Worm (Caenorhabditis elegans) whole organism, L1 larva: ENCODE results near the gene nspc-1.
A peak's percentile ranks its signal among the peaks of the same experiment; 100 is the strongest.

Experiments
- C16A3.4 ChIP-seq: fragments of 150-350 bp; optimal IDR thresholded peaks from 2 replicates; lab custom pipeline; 2014; ENCODE audit warnings: missing biosample characterization, missing genetic modification characterization
- C34B4.2 ChIP-seq: sonication (generic microtip); optimal IDR thresholded peaks from 2 replicates; lab custom pipeline; 2017; ENCODE audit warnings: mild to moderate bottlenecking, missing genetic modification characterization, missing compliant biosample characterization
- F16B12.6 ChIP-seq: fragments of 150-350 bp; optimal IDR thresholded peaks from 2 replicates; lab custom pipeline; 2014; ENCODE audit warnings: missing biosample characterization, missing genetic modification characterization
- alr-1 ChIP-seq: fragments of 200-800 bp; sonication (Bioruptor generic); optimal IDR thresholded peaks from 2 replicates; lab custom pipeline; 2018; ENCODE audit warnings: borderline replicate concordance, mild to moderate bottlenecking, missing genetic modification characterization, missing compliant biosample characterization
- ama-1 ChIP-seq: fragments of 150-350 bp; optimal IDR thresholded peaks from 2 replicates; lab custom pipeline; 2014
- blmp-1 ChIP-seq: fragments of 150-350 bp; optimal IDR thresholded peaks from 2 replicates; lab custom pipeline; 2014; ENCODE audit warnings: missing biosample characterization, missing genetic modification characterization
- ceh-82 ChIP-seq, 3 experiments: fragments of 150-350 bp in 1 of 3; sonication (generic microtip) in 2 of 3; optimal IDR thresholded peaks; 2 replicates each; lab custom pipeline; 2014 to 2017; ENCODE audit warnings: missing biosample characterization in 3 of 3, missing genetic modification characterization in 3 of 3
- ceh-88 ChIP-seq: fragments of 200-800 bp; sonication (Bioruptor generic); IDR thresholded peaks from 2 replicates; pipeline ENCODE4 v1.3.6; 2022; ENCODE audit warnings: missing genetic modification characterization, missing compliant biosample characterization
- ces-1 ChIP-seq: fragments of 150-350 bp; optimal IDR thresholded peaks from 2 replicates; lab custom pipeline; 2014; ENCODE audit warnings: missing biosample characterization, missing genetic modification reagents, missing genetic modification characterization
- dpl-1 ChIP-seq, 3 experiments: fragments of 150-350 bp in 2 of 3; sonication (generic microtip) in 1 of 3; optimal IDR thresholded peaks; 2 replicates each; lab custom pipeline; 2014 to 2017; ENCODE audit warnings: missing biosample characterization in 3 of 3, missing genetic modification characterization in 3 of 3, missing genetic modification reagents in 3 of 3
- dsc-1 ChIP-seq: sonication (generic microtip); optimal IDR thresholded peaks from 2 replicates; lab custom pipeline; 2016; ENCODE audit warnings: mild to moderate bottlenecking, missing genetic modification characterization, missing compliant biosample characterization
- efl-1 ChIP-seq, 4 experiments: fragments of 150-350 bp; optimal IDR thresholded peaks in 3 of 4; peaks in 1 of 4; 1 replicate in 1 of 4; 2 replicates in 3 of 4; lab custom pipeline; 2014; ENCODE audit warnings: missing biosample characterization in 2 of 4, missing genetic modification characterization in 2 of 4, missing genetic modification reagents in 2 of 4
- egl-27 ChIP-seq, 2 experiments: fragments of 150-350 bp in 1 of 2; sonication (generic microtip); optimal IDR thresholded peaks; 3 replicates each; lab custom pipeline; 2017 to 2018; ENCODE audit warnings: missing biosample characterization in 2 of 2, missing genetic modification characterization in 2 of 2, missing genetic modification reagents in 2 of 2
- fkh-8 ChIP-seq: sonication (generic microtip); optimal IDR thresholded peaks from 2 replicates; lab custom pipeline; 2016; ENCODE audit warnings: mild to moderate bottlenecking, missing genetic modification characterization, missing compliant biosample characterization
- grh-1 ChIP-seq: fragments of 200-800 bp; sonication (Bioruptor generic); IDR thresholded peaks from 2 replicates; pipeline ENCODE4 v1.3.6; 2022; ENCODE audit warnings: missing genetic modification reagents, missing genetic modification characterization, missing compliant biosample characterization
- isw-1 ChIP-seq: fragments of 200-800 bp; sonication (Bioruptor generic); IDR thresholded peaks from 2 replicates; pipeline ENCODE4 v1.3.6; 2022; ENCODE audit warnings: missing genetic modification characterization, missing compliant biosample characterization
- lin-13 ChIP-seq: fragments of 150-350 bp; optimal IDR thresholded peaks from 2 replicates; lab custom pipeline; 2014; ENCODE audit warnings: missing biosample characterization, missing genetic modification reagents, missing genetic modification characterization
- lin-14 ChIP-seq: fragments of 200-800 bp; sonication (Bioruptor generic); optimal IDR thresholded peaks from 2 replicates; lab custom pipeline; 2018; ENCODE audit warnings: mild to moderate bottlenecking, missing genetic modification characterization, moderate library complexity, missing compliant biosample characterization
- lin-15B ChIP-seq: fragments of 150-350 bp; sonication (generic microtip); optimal IDR thresholded peaks from 3 replicates; lab custom pipeline; 2014; ENCODE audit warnings: missing biosample characterization, missing genetic modification characterization
- lin-35 ChIP-seq, 2 experiments: fragments of 150-350 bp; optimal IDR thresholded peaks; 2 replicates each; lab custom pipeline; 2014; ENCODE audit warnings: missing biosample characterization in 2 of 2, missing genetic modification characterization in 2 of 2, missing genetic modification reagents in 2 of 2
- lsy-2 ChIP-seq, 2 experiments: fragments of 150-350 bp; optimal IDR thresholded peaks; 2 replicates each; lab custom pipeline; 2014; ENCODE audit warnings: missing biosample characterization in 2 of 2, missing genetic modification characterization in 2 of 2
- mdl-1 ChIP-seq, 2 experiments: fragments of 150-350 bp; optimal IDR thresholded peaks; 2 replicates each; lab custom pipeline; 2014 to 2017; ENCODE audit warnings: missing biosample characterization in 2 of 2, missing genetic modification characterization in 2 of 2, inconsistent platforms in 1 of 2
- mep-1 ChIP-seq: fragments of 150-350 bp; optimal IDR thresholded peaks from 2 replicates; lab custom pipeline; 2014; ENCODE audit warnings: missing biosample characterization, missing genetic modification characterization
- nhr-19 ChIP-seq: fragments of 200-800 bp; sonication (Bioruptor generic); conservative IDR thresholded peaks from 2 replicates; pipeline ENCODE4 v1.3.6; 2022; ENCODE audit warnings: missing genetic modification characterization, missing compliant biosample characterization
- nhr-20 ChIP-seq: sonication (generic microtip); optimal IDR thresholded peaks from 2 replicates; lab custom pipeline; 2016; ENCODE audit warnings: mild to moderate bottlenecking, missing genetic modification characterization, missing compliant biosample characterization
- nhr-237 ChIP-seq: fragments of 150-350 bp; optimal IDR thresholded peaks from 2 replicates; lab custom pipeline; 2014; ENCODE audit warnings: missing biosample characterization, missing genetic modification characterization
- nhr-28 ChIP-seq: fragments of 150-350 bp; optimal IDR thresholded peaks from 2 replicates; lab custom pipeline; 2014; ENCODE audit warnings: missing biosample characterization, missing genetic modification characterization
- nhr-47 ChIP-seq: sonication (generic microtip); optimal IDR thresholded peaks from 2 replicates; lab custom pipeline; 2016; ENCODE audit warnings: mild to moderate bottlenecking, missing genetic modification characterization, moderate library complexity, missing compliant biosample characterization
- nhr-71 ChIP-seq: sonication (generic microtip); optimal IDR thresholded peaks from 2 replicates; lab custom pipeline; 2016; ENCODE audit warnings: mild to moderate bottlenecking, missing genetic modification characterization, moderate library complexity, missing compliant biosample characterization
- nhr-77 ChIP-seq: fragments of 150-350 bp; optimal IDR thresholded peaks from 2 replicates; lab custom pipeline; 2014; ENCODE audit warnings: missing biosample characterization, missing genetic modification characterization
- nhr-85 ChIP-seq: sonication (generic microtip); peaks from one replicate; lab custom pipeline; 2016; ENCODE audit warnings: missing genetic modification characterization, inconsistent platforms, missing compliant biosample characterization
- nhr-90 ChIP-seq: sonication (generic microtip); optimal IDR thresholded peaks from 2 replicates; lab custom pipeline; 2016; ENCODE audit warnings: mild to moderate bottlenecking, missing genetic modification characterization, missing compliant biosample characterization; ENCODE audit not compliant: poor library complexity
- pax-3 ChIP-seq: fragments of 200-800 bp; sonication (Bioruptor generic); optimal IDR thresholded peaks from 2 replicates; lab custom pipeline; 2018; ENCODE audit warnings: mild to moderate bottlenecking, missing genetic modification characterization, moderate library complexity, missing compliant biosample characterization
- rnt-1 ChIP-seq: sonication (generic microtip); optimal IDR thresholded peaks from 2 replicates; lab custom pipeline; 2016; ENCODE audit warnings: mild to moderate bottlenecking, missing genetic modification characterization, moderate library complexity, missing compliant biosample characterization
- snpc-4 ChIP-seq: fragments of 150-350 bp; optimal IDR thresholded peaks from 2 replicates; lab custom pipeline; 2014; ENCODE audit warnings: missing biosample characterization, missing genetic modification characterization
- snu-23 ChIP-seq: sonication (generic microtip); optimal IDR thresholded peaks from 2 replicates; lab custom pipeline; 2016; ENCODE audit warnings: missing genetic modification characterization, missing compliant biosample characterization
- swsn-7 ChIP-seq: sonication (generic microtip); optimal IDR thresholded peaks from 2 replicates; lab custom pipeline; 2016; ENCODE audit warnings: missing genetic modification characterization, missing compliant biosample characterization
- tbx-2 ChIP-seq: sonication (generic microtip); optimal IDR thresholded peaks from 2 replicates; lab custom pipeline; 2016; ENCODE audit warnings: missing genetic modification characterization, missing compliant biosample characterization
- unc-30 ChIP-seq: sonication (generic microtip); optimal IDR thresholded peaks from 2 replicates; lab custom pipeline; 2017; ENCODE audit warnings: missing biosample characterization, missing genetic modification characterization
- unc-98 ChIP-seq: fragments of 200-800 bp; sonication (Bioruptor generic); IDR thresholded peaks from 2 replicates; pipeline ENCODE4 v1.3.6; 2022; ENCODE audit warnings: missing genetic modification characterization, missing compliant biosample characterization
- xbp-1 ChIP-seq: sonication (generic microtip); optimal IDR thresholded peaks from 2 replicates; lab custom pipeline; 2016; ENCODE audit warnings: missing genetic modification characterization, missing compliant biosample characterization

nspc-1 gene

DNA sequence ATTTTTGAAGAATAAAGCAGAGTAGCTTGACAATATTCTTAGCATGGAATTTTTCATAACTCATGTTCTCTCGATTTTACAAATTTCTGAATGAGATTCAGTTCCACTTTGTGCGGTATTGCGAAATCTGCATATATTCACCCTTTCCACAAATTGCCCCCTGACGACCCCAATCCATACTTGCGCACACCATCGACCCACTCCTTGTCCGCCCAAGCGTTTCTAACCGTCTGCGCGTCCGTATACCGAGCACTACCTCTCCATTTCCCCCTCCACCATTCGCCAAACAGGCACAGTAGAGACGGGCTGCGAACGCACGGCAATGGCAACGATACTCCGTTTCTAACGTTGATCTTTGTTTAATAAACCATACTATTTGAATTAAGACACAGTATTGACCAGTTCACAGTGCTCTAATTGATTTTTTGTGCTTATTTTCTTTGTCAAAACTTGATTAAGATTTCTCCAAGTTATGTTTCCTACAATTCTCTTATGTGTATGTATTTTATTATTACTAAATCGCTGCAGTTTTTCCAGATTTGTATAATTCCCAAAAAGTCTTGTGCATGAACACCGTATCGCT is 21.8 kb upstream of the nspc-1 start, which contains the start of gene utx-1 (continued):
- peak; percentile 21 for TF ChIP-seq mep-1
- peak; percentile 31 for TF ChIP-seq snu-23 (GFP tag; lab: Kevin White, UChicago)
- no peak for TF ChIP-seq ceh-88
- TF ChIP-seq nhr-77 (tag; lab: Kevin White, UChicago): no peak
- TF ChIP-seq nhr-28 (tag; lab: Kevin White, UChicago): no peak
- peak; percentile 28 for TF ChIP-seq nhr-47 (tag; lab: Kevin White, UChicago)
- TF ChIP-seq ama-1 (lab: Kevin White, UChicago): no peak
- TF ChIP-seq C34B4.2: no peak
- TF ChIP-seq fkh-8 (tag; lab: Kevin White, UChicago): peak; percentile 26
- no peak for TF ChIP-seq grh-1 (GFP tag; lab: Robert Waterston, UW)
- peak in 1 of 3 experiments; percentile 9 for TF ChIP-seq ceh-82 (tag; optimal IDR thresholded peaks at IDR 0.05; lab: Kevin White, UChicago)
- TF ChIP-seq nhr-90 (tag; lab: Kevin White, UChicago): peak; percentile 28
- TF ChIP-seq lin-15B (tag; lab: Kevin White, UChicago): no peak
- peak; percentile 59 for TF ChIP-seq lin-14
- no peak for TF ChIP-seq alr-1
- peak; percentile 55 for TF ChIP-seq nhr-85 (tag; lab: Kevin White, UChicago)

DNA sequence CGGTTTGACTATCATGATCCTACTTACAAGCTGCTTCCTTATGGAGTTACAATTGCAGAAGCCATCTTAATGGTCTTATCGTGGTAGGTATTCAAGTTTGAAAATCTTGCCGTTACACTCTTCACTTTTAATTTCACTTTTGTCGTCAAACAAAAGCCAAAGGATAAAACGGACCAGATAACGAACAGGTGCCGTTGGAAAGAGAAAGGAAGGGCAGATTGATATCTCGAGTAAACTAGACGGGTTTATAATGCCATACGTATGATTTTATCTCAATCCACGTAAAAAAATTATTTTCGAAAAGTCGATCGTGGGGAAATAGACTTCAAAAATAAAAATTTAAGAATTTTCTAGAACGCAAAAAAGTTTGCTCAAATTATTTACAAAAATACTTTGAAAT is 19.1 kb upstream of the nspc-1 start:
- TF ChIP-seq blmp-1 (tag; lab: Kevin White, UChicago): peak; percentile 76
- TF ChIP-seq ceh-88: no peak

DNA sequence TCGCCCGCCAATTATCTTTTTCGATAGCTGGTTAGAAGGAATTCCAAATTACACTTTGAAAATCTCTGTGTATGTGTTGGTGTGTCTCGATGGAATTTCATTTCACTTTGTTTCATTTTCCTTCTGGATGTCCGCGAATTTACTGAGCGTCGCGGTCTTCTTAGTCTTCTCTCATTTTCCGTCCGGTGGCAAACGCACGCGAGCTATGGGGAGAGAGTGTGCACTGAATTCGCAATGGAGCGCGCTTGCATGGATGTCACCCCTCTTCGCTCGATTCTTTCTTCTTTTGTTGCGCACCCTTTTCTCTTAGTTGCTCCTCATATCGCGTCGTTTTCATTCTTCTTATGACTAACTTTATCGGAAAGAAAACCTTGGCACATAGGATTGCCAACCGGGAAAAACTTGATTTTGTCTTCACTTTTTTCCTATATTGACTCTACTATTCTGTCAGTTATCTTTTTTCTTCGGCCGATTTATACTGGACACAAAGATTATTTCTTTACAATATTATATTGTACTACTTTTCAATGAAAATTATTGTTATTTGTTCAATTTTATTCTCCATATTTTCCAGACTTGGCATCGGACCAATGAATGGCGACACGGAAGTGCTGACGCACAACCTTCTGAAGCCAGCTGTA is 16.9 kb upstream of the nspc-1 start, which contains the start of gene dhhc-14:
dhhc-14 (plus strand) TSS at position 591 of the 641 bp plus-strand sequence.
- TF ChIP-seq pax-3 (tag; lab: Kevin White, UChicago): no peak
- TF ChIP-seq snpc-4: no peak
- TF ChIP-seq blmp-1 (tag; lab: Kevin White, UChicago): peak; percentile 48
- peak; percentile 49 for TF ChIP-seq fkh-8 (tag; lab: Kevin White, UChicago)
- peak in 1 of 2 experiments; percentile 28 for TF ChIP-seq efl-1 (optimal IDR thresholded peaks at IDR 0.05; lab: Kevin White, UChicago)
- TF ChIP-seq efl-1 (GFP tag; optimal IDR thresholded peaks at IDR 0.05 in 1 of 2; lab: Kevin White, UChicago): peak in 1 of 2 experiments; percentile 21
- peak; percentile 57 for TF ChIP-seq C16A3.4 (tag; lab: Kevin White, UChicago)
- TF ChIP-seq dpl-1 (GFP tag; optimal IDR thresholded peaks at IDR 0.05; lab: Kevin White, UChicago): peak in 2 of 3 experiments; percentile 7 to 47
- peak; percentile 16 for TF ChIP-seq nhr-20
- no peak for TF ChIP-seq unc-98 (GFP tag; lab: Robert Waterston, UW)
- TF ChIP-seq nhr-237 (tag; lab: Kevin White, UChicago): no peak
- TF ChIP-seq tbx-2: peak; percentile 32
- TF ChIP-seq mdl-1 (tag; optimal IDR thresholded peaks at IDR 0.05; lab: Kevin White, UChicago): peak in 1 of 2 experiments; percentile 67
- TF ChIP-seq dsc-1: peak; percentile 37
- peak; percentile 41 for TF ChIP-seq swsn-7
- TF ChIP-seq egl-27 (tag; optimal IDR thresholded peaks at IDR 0.05; lab: Kevin White, UChicago): no peak
- peak; percentile 28 for TF ChIP-seq isw-1 (GFP tag; lab: Robert Waterston, UW)
- peak; percentile 44 for TF ChIP-seq mep-1
- peak; percentile 59 for TF ChIP-seq rnt-1 (tag; lab: Kevin White, UChicago)
- TF ChIP-seq nhr-19 (GFP tag; lab: Robert Waterston, UW): peak; percentile 33; the same call in 1 of the 2 replicates
- no peak for TF ChIP-seq unc-30 (tag; lab: Kevin White, UChicago)
- peak; percentile 46 for TF ChIP-seq xbp-1
- peak; percentile 31 to 55 for TF ChIP-seq lsy-2 (tag; optimal IDR thresholded peaks at IDR 0.05; lab: Kevin White, UChicago)
- peak; percentile 38 for TF ChIP-seq lin-13 (GFP tag; lab: Kevin White, UChicago)
- peak; percentile 20 for TF ChIP-seq nhr-77 (tag; lab: Kevin White, UChicago)
- peak; percentile 44 for TF ChIP-seq nhr-47 (tag; lab: Kevin White, UChicago)
- no peak for TF ChIP-seq grh-1 (GFP tag; lab: Robert Waterston, UW)
- peak; percentile 56 for TF ChIP-seq snu-23 (GFP tag; lab: Kevin White, UChicago)
- peak; percentile 72 for TF ChIP-seq lin-14
- peak; percentile 26 to 41 for TF ChIP-seq lin-35 (GFP tag; optimal IDR thresholded peaks at IDR 0.05; lab: Kevin White, UChicago)
- no peak for TF ChIP-seq ces-1 (GFP tag; lab: Kevin White, UChicago)
- TF ChIP-seq F16B12.6 (tag; lab: Kevin White, UChicago): no peak
- TF ChIP-seq nhr-71 (tag; lab: Kevin White, UChicago): peak; percentile 66
- TF ChIP-seq nhr-90 (tag; lab: Kevin White, UChicago): no peak
- peak in 2 of 3 experiments; percentile 38 to 84 for TF ChIP-seq ceh-82 (tag; optimal IDR thresholded peaks at IDR 0.05; lab: Kevin White, UChicago)
- TF ChIP-seq, all 84 proteins: peak for 24
